Worm (Caenorhabditis elegans): ENCODE data around the gene grl-27.

ce11 chrV:3614397-3614796 is 38.7 kb upstream of the grl-27 start, which contains the start of gene T22F3.11:
- no peak for TF ChIP-seq pha-2 (tag; optimal IDR thresholded peaks at IDR 0.05)
- no peak for TF ChIP-seq fkh-10 (GFP tag; optimal IDR thresholded peaks at IDR 0.05)
- TF ChIP-seq F13H6.1 (tag; optimal IDR thresholded peaks at IDR 0.05) = no peak
- no peak for TF ChIP-seq ttx-3 (tag; optimal IDR thresholded peaks at IDR 0.05)
- no peak for TF ChIP-seq ztf-16 (tag; optimal IDR thresholded peaks at IDR 0.05)
- TF ChIP-seq unc-3 (GFP tag; conservative IDR thresholded peaks at IDR 0.05) = no peak
- TF ChIP-seq unc-3 (tag; optimal IDR thresholded peaks at IDR 0.05) = no peak

All from whole organism, late embryonic.